Worm (Caenorhabditis elegans) whole organism, L1 larva: ENCODE results near the gene exos-4.1.

Source experiments
- C34B4.2 ChIP-seq: sonication (generic microtip); optimal IDR thresholded peaks from 2 replicates; lab custom pipeline; 2017; ENCODE audit warnings: mild to moderate bottlenecking, missing genetic modification characterization, missing compliant biosample characterization
- ama-1 ChIP-seq: fragments of 150-350 bp; optimal IDR thresholded peaks from 2 replicates; lab custom pipeline; 2014
- jun-1 ChIP-seq: fragments of 150-350 bp; optimal IDR thresholded peaks from 2 replicates; lab custom pipeline; 2014; ENCODE audit warnings: missing biosample characterization, missing genetic modification reagents, missing genetic modification characterization
- lin-13 ChIP-seq: fragments of 150-350 bp; optimal IDR thresholded peaks from 2 replicates; lab custom pipeline; 2014; ENCODE audit warnings: missing biosample characterization, missing genetic modification reagents, missing genetic modification characterization
- mdl-1 ChIP-seq, 2 experiments: fragments of 150-350 bp; optimal IDR thresholded peaks; 2 replicates each; lab custom pipeline; 2014 to 2017; ENCODE audit warnings: missing biosample characterization in 2 of 2, missing genetic modification characterization in 2 of 2, inconsistent platforms in 1 of 2
- nhr-19 ChIP-seq: fragments of 200-800 bp; sonication (Bioruptor generic); conservative IDR thresholded peaks from 2 replicates; pipeline ENCODE4 v1.3.6; 2022; ENCODE audit warnings: missing genetic modification characterization, missing compliant biosample characterization
- ztf-4 ChIP-seq: fragments of 150-350 bp; optimal IDR thresholded peaks from 2 replicates; lab custom pipeline; 2014; ENCODE audit warnings: missing biosample characterization, missing genetic modification characterization

DNA sequence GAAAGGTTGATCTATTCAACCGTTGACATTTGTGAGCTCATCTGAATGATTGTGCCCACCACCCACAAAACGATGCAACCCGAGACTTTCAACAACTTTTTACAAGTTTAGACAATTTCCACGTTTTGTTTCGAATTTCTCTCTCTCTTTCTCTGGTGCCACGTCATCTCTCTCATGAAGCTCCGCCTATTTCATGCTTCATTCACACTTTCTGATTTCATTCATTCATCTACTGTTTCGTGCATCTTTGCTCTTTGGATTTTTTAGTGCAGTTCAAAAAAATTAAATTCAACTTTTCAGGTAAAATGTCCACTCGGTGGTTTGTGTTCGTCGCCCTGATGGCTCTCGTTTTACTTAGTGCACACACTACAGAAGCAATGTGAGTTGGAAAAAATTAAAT is 50.5 kb downstream of the exos-4.1 start, which contains the start of gene nlp-79:
- TF ChIP-seq ztf-4 (tag; lab: Kevin White, UChicago) (no peak), jun-1 (no peak), nhr-19 (GFP tag; lab: Robert Waterston, UW) (no peak), ama-1 (lab: Kevin White, UChicago) (no peak), lin-13 (GFP tag; lab: Kevin White, UChicago) (no peak), mdl-1 (tag; optimal IDR thresholded peaks at IDR 0.05; lab: Kevin White, UChicago) (no peak), C34B4.2 (tag; lab: Kevin White, UChicago) (no peak)
